Worm (Caenorhabditis elegans) whole organism, mixed stage, embryonic: ENCODE results near the gene clec-22.

ENCODE experiments used
- M03D4.4 ChIP-seq: sonication (generic microtip); optimal IDR thresholded peaks from 2 replicates; lab custom pipeline; 2017; ENCODE audit warnings: mild to moderate bottlenecking, missing genetic modification characterization, missing compliant biosample characterization
- ceh-43 ChIP-seq: fragments of 200-800 bp; sonication (Bioruptor generic); optimal IDR thresholded peaks from 2 replicates; lab custom pipeline; 2018; ENCODE audit warnings: mild to moderate bottlenecking, missing genetic modification characterization, moderate library complexity, missing compliant biosample characterization
- ces-1 ChIP-seq: fragments of 150-350 bp; optimal IDR thresholded peaks from 2 replicates; lab custom pipeline; 2014; ENCODE audit warnings: missing biosample characterization, missing genetic modification reagents, missing genetic modification characterization
- drap-1 ChIP-seq: fragments of 200-800 bp; sonication (Bioruptor generic); optimal IDR thresholded peaks from 3 replicates; lab custom pipeline; 2018; ENCODE audit warnings: mild to moderate bottlenecking, missing genetic modification characterization, missing compliant biosample characterization
- elt-1 ChIP-seq: sonication (generic microtip); optimal IDR thresholded peaks from 2 replicates; lab custom pipeline; 2017; ENCODE audit warnings: missing genetic modification characterization, mild to moderate bottlenecking, missing compliant biosample characterization, antibody characterized with exemption, moderate library complexity, borderline replicate concordance; ENCODE audit not compliant: insufficient read depth
- flh-1 ChIP-seq: fragments of 200-800 bp; sonication (Bioruptor generic); optimal IDR thresholded peaks from 2 replicates; lab custom pipeline; 2018; ENCODE audit warnings: mild to moderate bottlenecking, missing genetic modification characterization, moderate library complexity, missing compliant biosample characterization
- ham-2 ChIP-seq: fragments of 200-800 bp; sonication (Bioruptor generic); optimal IDR thresholded peaks from 2 replicates; lab custom pipeline; 2018; ENCODE audit warnings: mild to moderate bottlenecking, missing genetic modification characterization, missing compliant biosample characterization
- lin-13 ChIP-seq: fragments of 150-350 bp; optimal IDR thresholded peaks from 2 replicates; lab custom pipeline; 2014; ENCODE audit warnings: missing biosample characterization, missing genetic modification characterization
- mab-5 ChIP-seq: fragments of 150-350 bp; optimal IDR thresholded peaks from 2 replicates; lab custom pipeline; 2014; ENCODE audit warnings: missing biosample characterization, missing genetic modification characterization
- mep-1 ChIP-seq: fragments of 150-350 bp; optimal IDR thresholded peaks from 2 replicates; lab custom pipeline; 2017; ENCODE audit warnings: missing biosample characterization, missing genetic modification reagents, missing genetic modification characterization, inconsistent platforms
- nhr-12 ChIP-seq: fragments of 150-350 bp; optimal IDR thresholded peaks from 2 replicates; lab custom pipeline; 2014; ENCODE audit warnings: missing biosample characterization, missing genetic modification characterization
- nhr-2 ChIP-seq: fragments of 150-350 bp; optimal IDR thresholded peaks from 2 replicates; lab custom pipeline; 2014; ENCODE audit warnings: missing biosample characterization, missing genetic modification characterization
- nhr-237 ChIP-seq: fragments of 150-350 bp; optimal IDR thresholded peaks from 2 replicates; lab custom pipeline; 2014; ENCODE audit warnings: missing biosample characterization, missing genetic modification characterization
- nhr-28 ChIP-seq: fragments of 150-350 bp; optimal IDR thresholded peaks from 2 replicates; lab custom pipeline; 2014; ENCODE audit warnings: missing biosample characterization, missing genetic modification characterization
- nhr-76 ChIP-seq: sonication (generic microtip); optimal IDR thresholded peaks from 2 replicates; lab custom pipeline; 2017; ENCODE audit warnings: missing biosample characterization, missing genetic modification characterization
- pha-4 ChIP-seq: fragments of 150-350 bp; optimal IDR thresholded peaks from 2 replicates; lab custom pipeline; 2018; ENCODE audit warnings: missing biosample characterization, missing genetic modification reagents, missing genetic modification characterization
- sem-2 ChIP-seq: fragments of 200-800 bp; sonication (Bioruptor generic); optimal IDR thresholded peaks from 2 replicates; lab custom pipeline; 2018; ENCODE audit warnings: mild to moderate bottlenecking, missing genetic modification characterization, missing compliant biosample characterization
- snpc-4 ChIP-seq: fragments of 150-350 bp; optimal IDR thresholded peaks from 2 replicates; lab custom pipeline; 2014; ENCODE audit warnings: missing biosample characterization, missing genetic modification characterization
- sptf-1 ChIP-seq: sonication (generic microtip); optimal IDR thresholded peaks from 2 replicates; lab custom pipeline; 2017; ENCODE audit warnings: mild to moderate bottlenecking, missing genetic modification characterization, moderate library complexity, missing compliant biosample characterization
- tbx-8 ChIP-seq: fragments of 200-800 bp; sonication (Bioruptor generic); optimal IDR thresholded peaks from 2 replicates; lab custom pipeline; 2018; ENCODE audit warnings: mild to moderate bottlenecking, missing genetic modification characterization, moderate library complexity, missing compliant biosample characterization
- unc-120 ChIP-seq: sonication (generic microtip); optimal IDR thresholded peaks from 2 replicates; lab custom pipeline; 2017; ENCODE audit warnings: missing genetic modification characterization, missing compliant biosample characterization; ENCODE audit not compliant: poor library complexity, severe bottlenecking
- unc-39 ChIP-seq: fragments of 150-350 bp; optimal IDR thresholded peaks from 2 replicates; lab custom pipeline; 2014; ENCODE audit warnings: missing biosample characterization, missing genetic modification characterization
- unc-62 ChIP-seq: fragments of 150-350 bp; optimal IDR thresholded peaks from 2 replicates; lab custom pipeline; 2014; ENCODE audit warnings: missing biosample characterization, missing genetic modification reagents, missing genetic modification characterization
- zip-8 ChIP-seq: fragments of 150-350 bp; optimal IDR thresholded peaks from 2 replicates; lab custom pipeline; 2014; ENCODE audit warnings: missing biosample characterization, missing genetic modification characterization

Gene clec-22

ce11 chrV:16893440-16893839 lies 35.2 kb downstream of the clec-22 start, which contains the start of gene F09C6.15:
TSS of gene F09C6.15 (plus strand) at chrV:16893740.
- TF ChIP-seq nhr-28 (tag; lab: Kevin White, UChicago) (no peak), lin-13 (tag; lab: Kevin White, UChicago) (no peak), tbx-8 (GFP tag; lab: Kevin White, UChicago) (no peak), nhr-237 (tag; lab: Kevin White, UChicago) (no peak), nhr-12 (no peak), M03D4.4 (tag; lab: Kevin White, UChicago) (no peak), ham-2 (no peak)
- TF ChIP-seq, all 35 proteins: peak for 0

ce11 chrV:16899355-16899754 lies 41.1 kb downstream of the clec-22 start, which contains the start of gene fbxa-45:
TSS of gene fbxa-45 (minus strand) at chrV:16899455.
- TF ChIP-seq pha-4 (tag; lab: Kevin White, UChicago), result no peak
- no peak for TF ChIP-seq mab-5 (tag; lab: Kevin White, UChicago)

- TF ChIP-seq lin-13 (tag; lab: Kevin White, UChicago) (no peak), drap-1 (GFP tag; lab: Kevin White, UChicago) (no peak), mep-1 (tag; lab: Kevin White, UChicago) (no peak), zip-8 (tag; lab: Kevin White, UChicago) (no peak), nhr-28 (tag; lab: Kevin White, UChicago) (no peak), unc-62 (GFP tag; lab: Kevin White, UChicago) (no peak), pha-4 (tag; lab: Kevin White, UChicago) (no peak), unc-39 (tag; lab: Kevin White, UChicago) (no peak), ceh-43 (GFP tag; lab: Kevin White, UChicago) (no peak), nhr-2 (tag; lab: Kevin White, UChicago) (no peak), snpc-4 (tag; lab: Kevin White, UChicago) (no peak), flh-1 (no peak)
Observed at ce11 chrV:16902726-16903125, 44.5 kb downstream of the clec-22 start, which contains the start of gene srd-68. TSS of gene srd-68 (minus strand) at chrV:16902826.

- no peak for TF ChIP-seq pha-4 (tag; lab: Kevin White, UChicago)
- no peak for TF ChIP-seq sptf-1 (tag; lab: Kevin White, UChicago)
- TF ChIP-seq ces-1 (GFP tag; lab: Kevin White, UChicago), result no peak
- no peak for TF ChIP-seq unc-120
- no peak for TF ChIP-seq elt-1 (tag; lab: Kevin White, UChicago)
- no peak for TF ChIP-seq sem-2 (GFP tag; lab: Kevin White, UChicago)
- no peak for TF ChIP-seq nhr-76 (tag; lab: Kevin White, UChicago)
- TF ChIP-seq ham-2, result no peak
Observed at ce11 chrV:16904612-16905011, 46.4 kb downstream of the clec-22 start, which contains the start of gene nhr-262. TSS of gene nhr-262 (plus strand) at chrV:16904912.
